Worm (Caenorhabditis elegans) whole organism, L4 larva: Measurements from ENCODE around the gene tyra-3.

Source experiments
- D1046.2 ChIP-seq: fragments of 200-800 bp; sonication (Bioruptor generic); IDR thresholded peaks from 2 replicates; pipeline ENCODE4 v1.3.6; 2022; ENCODE audit warnings: missing genetic modification characterization, missing compliant biosample characterization
- F10B5.3 ChIP-seq: sonication (generic microtip); optimal IDR thresholded peaks from 2 replicates; lab custom pipeline; 2016; ENCODE audit warnings: mild to moderate bottlenecking, missing genetic modification characterization, missing compliant biosample characterization
- F37D6.2 ChIP-seq: sonication (generic microtip); optimal IDR thresholded peaks from 2 replicates; lab custom pipeline; 2016; ENCODE audit warnings: mild to moderate bottlenecking, missing genetic modification characterization, missing compliant biosample characterization
- R02D3.7 ChIP-seq: fragments of 150-350 bp; sonication (generic microtip); optimal IDR thresholded peaks from 3 replicates; lab custom pipeline; 2014; ENCODE audit warnings: missing biosample characterization, missing genetic modification characterization
- T20F7.1 ChIP-seq: fragments of 200-800 bp; sonication (Bioruptor generic); optimal IDR thresholded peaks from 2 replicates; lab custom pipeline; 2018; ENCODE audit warnings: mild to moderate bottlenecking, missing genetic modification characterization, missing compliant biosample characterization
- Y105C5A.15 ChIP-seq: fragments of 200-800 bp; sonication (Bioruptor generic); IDR thresholded peaks from 2 replicates; pipeline ENCODE4 v1.3.6; 2022; ENCODE audit warnings: missing genetic modification characterization, missing compliant biosample characterization
- Y75B8A.6 ChIP-seq: fragments of 200-800 bp; sonication (Bioruptor generic); IDR thresholded peaks from 2 replicates; pipeline ENCODE4 v1.3.6; 2022; ENCODE audit warnings: missing genetic modification reagents, missing genetic modification characterization, missing compliant biosample characterization
- aha-1 ChIP-seq: fragments of 150-350 bp; peaks from one replicate; lab custom pipeline; 2014; ENCODE audit warnings: missing biosample characterization, missing genetic modification characterization
- ceh-44 ChIP-seq: fragments of 200-800 bp; sonication (Bioruptor generic); IDR thresholded peaks from 2 replicates; pipeline ENCODE4 v1.3.6; 2022; ENCODE audit warnings: missing genetic modification reagents, missing genetic modification characterization, missing compliant biosample characterization
- ces-1 ChIP-seq: fragments of 150-350 bp; sonication (generic microtip); optimal IDR thresholded peaks from 4 replicates; lab custom pipeline; 2014; ENCODE audit warnings: missing biosample characterization, missing genetic modification reagents, missing genetic modification characterization
- cey-2 ChIP-seq: sonication (generic microtip); optimal IDR thresholded peaks from 3 replicates; lab custom pipeline; 2017; ENCODE audit warnings: missing genetic modification characterization, mild to moderate bottlenecking, missing compliant biosample characterization, antibody characterized with exemption, borderline replicate concordance; ENCODE audit not compliant: insufficient read depth
- daf-8 ChIP-seq: fragments of 200-800 bp; sonication (Bioruptor generic); IDR thresholded peaks from 2 replicates; pipeline ENCODE4 v1.3.6; 2022; ENCODE audit warnings: missing genetic modification characterization, missing compliant biosample characterization
- dmd-6 ChIP-seq: fragments of 200-800 bp; sonication (Bioruptor generic); IDR thresholded peaks from 2 replicates; pipeline ENCODE4 v1.3.6; 2022; ENCODE audit warnings: missing genetic modification reagents, missing genetic modification characterization, missing compliant biosample characterization
- dmd-8 ChIP-seq: fragments of 200-800 bp; sonication (Bioruptor generic); IDR thresholded peaks from 2 replicates; pipeline ENCODE4 v1.3.6; 2022; ENCODE audit warnings: missing genetic modification characterization, missing compliant biosample characterization
- dve-1 ChIP-seq: sonication (generic microtip); optimal IDR thresholded peaks from 2 replicates; lab custom pipeline; 2017; ENCODE audit warnings: antibody characterized with exemption, mild to moderate bottlenecking, missing genetic modification characterization, missing compliant biosample characterization; ENCODE audit not compliant: insufficient read depth
- fkh-10 ChIP-seq: fragments of 150-350 bp; optimal IDR thresholded peaks from 2 replicates; lab custom pipeline; 2014; ENCODE audit warnings: missing biosample characterization, missing genetic modification reagents, missing genetic modification characterization
- hlh-30 ChIP-seq: sonication (generic microtip); optimal IDR thresholded peaks from 2 replicates; lab custom pipeline; 2017; ENCODE audit warnings: antibody characterized with exemption, mild to moderate bottlenecking, missing genetic modification characterization, missing compliant biosample characterization; ENCODE audit not compliant: insufficient read depth
- lim-7 ChIP-seq: fragments of 200-800 bp; sonication (Bioruptor generic); IDR thresholded peaks from 2 replicates; pipeline ENCODE4 v1.3.6; 2022; ENCODE audit warnings: missing genetic modification characterization, missing compliant biosample characterization
- lin-38 ChIP-seq: fragments of 200-800 bp; sonication (Bioruptor generic); IDR thresholded peaks from 2 replicates; pipeline ENCODE4 v1.3.6; 2022; ENCODE audit warnings: missing genetic modification reagents, missing genetic modification characterization, missing compliant biosample characterization
- lin-39 ChIP-seq: fragments of 150-350 bp; optimal IDR thresholded peaks from 2 replicates; lab custom pipeline; 2014; ENCODE audit warnings: missing biosample characterization, missing genetic modification reagents, missing genetic modification characterization
- lir-3 ChIP-seq: sonication (generic microtip); optimal IDR thresholded peaks from 2 replicates; lab custom pipeline; 2016; ENCODE audit warnings: mild to moderate bottlenecking, missing genetic modification characterization, missing compliant biosample characterization
- lsy-2 ChIP-seq, 2 experiments: fragments of 150-350 bp in 1 of 2; sonication (generic microtip) in 1 of 2; optimal IDR thresholded peaks; 2 replicates each; lab custom pipeline; 2014 to 2017; ENCODE audit warnings: missing biosample characterization in 2 of 2, missing genetic modification characterization in 2 of 2
- madf-5 ChIP-seq, 2 experiments: fragments of 200-800 bp; sonication (Bioruptor generic); IDR thresholded peaks; 2 replicates each; pipeline ENCODE4 v1.3.6; 2022; ENCODE audit warnings: missing compliant biosample characterization in 2 of 2, missing genetic modification characterization in 2 of 2
- mdl-1 ChIP-seq, 2 experiments: fragments of 150-350 bp in 1 of 2; sonication (generic microtip) in 1 of 2; optimal IDR thresholded peaks; 2 replicates each; lab custom pipeline; 2014 to 2017; ENCODE audit warnings: missing biosample characterization in 2 of 2, missing genetic modification characterization in 2 of 2
- nhr-11 ChIP-seq: fragments of 150-350 bp; optimal IDR thresholded peaks from 2 replicates; lab custom pipeline; 2014; ENCODE audit warnings: missing biosample characterization, missing genetic modification characterization
- nhr-237 ChIP-seq: sonication (generic microtip); optimal IDR thresholded peaks from 2 replicates; lab custom pipeline; 2017; ENCODE audit warnings: missing biosample characterization, missing genetic modification characterization
- nhr-25 ChIP-seq: sonication (generic microtip); optimal IDR thresholded peaks from 2 replicates; lab custom pipeline; 2017; ENCODE audit warnings: missing genetic modification characterization, mild to moderate bottlenecking, missing compliant biosample characterization, antibody characterized with exemption, moderate library complexity, borderline replicate concordance; ENCODE audit not compliant: insufficient read depth
- nhr-28 ChIP-seq: fragments of 150-350 bp; optimal IDR thresholded peaks from 2 replicates; lab custom pipeline; 2014; ENCODE audit warnings: missing biosample characterization, missing genetic modification characterization
- nhr-41 ChIP-seq: fragments of 200-800 bp; sonication (Bioruptor generic); IDR thresholded peaks from 2 replicates; pipeline ENCODE4 v1.3.6; 2022; ENCODE audit warnings: missing genetic modification reagents, missing genetic modification characterization, missing compliant biosample characterization
- nhr-42 ChIP-seq: fragments of 200-800 bp; sonication (Bioruptor generic); IDR thresholded peaks from 2 replicates; pipeline ENCODE4 v1.3.6; 2022; ENCODE audit warnings: missing genetic modification characterization, missing compliant biosample characterization
- nhr-48 ChIP-seq: sonication (generic microtip); optimal IDR thresholded peaks from 2 replicates; lab custom pipeline; 2016; ENCODE audit warnings: mild to moderate bottlenecking, missing genetic modification characterization, missing compliant biosample characterization
- nhr-6 ChIP-seq: fragments of 150-350 bp; optimal IDR thresholded peaks from 2 replicates; lab custom pipeline; 2014; ENCODE audit warnings: missing biosample characterization, missing genetic modification characterization
- pha-4 ChIP-seq, 2 experiments: fragments of 150-350 bp in 1 of 2; fragments of 200-800 bp in 1 of 2; sonication (Bioruptor generic) in 1 of 2; IDR thresholded peaks in 1 of 2; optimal IDR thresholded peaks in 1 of 2; 2 replicates each; pipeline versions ENCODE4 v1.3.6 to Lab custom; 2014 to 2022; ENCODE audit warnings: missing genetic modification characterization in 2 of 2, missing genetic modification reagents in 2 of 2, missing biosample characterization in 1 of 2, missing compliant biosample characterization in 1 of 2
- saeg-2 ChIP-seq: fragments of 200-800 bp; sonication (Bioruptor generic); IDR thresholded peaks from 2 replicates; pipeline ENCODE4 v1.3.6; 2022; ENCODE audit warnings: missing genetic modification reagents, missing genetic modification characterization, missing compliant biosample characterization
- skn-1 ChIP-seq: fragments of 150-350 bp; optimal IDR thresholded peaks from 2 replicates; lab custom pipeline; 2014; ENCODE audit warnings: missing biosample characterization, missing genetic modification characterization
- tra-1 ChIP-seq: fragments of 200-800 bp; sonication (Bioruptor generic); IDR thresholded peaks from 2 replicates; pipeline ENCODE4 v1.3.6; 2022; ENCODE audit warnings: missing genetic modification reagents, missing genetic modification characterization, missing compliant biosample characterization
- unc-39 ChIP-seq: sonication (generic microtip); optimal IDR thresholded peaks from 2 replicates; lab custom pipeline; 2017; ENCODE audit warnings: missing biosample characterization, missing genetic modification characterization
- unc-62 ChIP-seq, 3 experiments: fragments of 150-350 bp in 1 of 3; sonication (generic microtip); optimal IDR thresholded peaks in 2 of 3; peaks in 1 of 3; 1 replicate in 1 of 3; 2 replicates in 2 of 3; lab custom pipeline; 2014 to 2017; ENCODE audit warnings: missing biosample characterization in 3 of 3, missing genetic modification characterization in 3 of 3, missing genetic modification reagents in 3 of 3, missing genotype in 1 of 3
- zfp-2 ChIP-seq: sonication (generic microtip); optimal IDR thresholded peaks from 2 replicates; lab custom pipeline; 2016; ENCODE audit warnings: mild to moderate bottlenecking, missing genetic modification characterization, missing compliant biosample characterization
- zip-2 ChIP-seq: fragments of 150-350 bp; optimal IDR thresholded peaks from 2 replicates; lab custom pipeline; 2014; ENCODE audit warnings: missing biosample characterization, missing genetic modification characterization

tyra-3 gene

DNA sequence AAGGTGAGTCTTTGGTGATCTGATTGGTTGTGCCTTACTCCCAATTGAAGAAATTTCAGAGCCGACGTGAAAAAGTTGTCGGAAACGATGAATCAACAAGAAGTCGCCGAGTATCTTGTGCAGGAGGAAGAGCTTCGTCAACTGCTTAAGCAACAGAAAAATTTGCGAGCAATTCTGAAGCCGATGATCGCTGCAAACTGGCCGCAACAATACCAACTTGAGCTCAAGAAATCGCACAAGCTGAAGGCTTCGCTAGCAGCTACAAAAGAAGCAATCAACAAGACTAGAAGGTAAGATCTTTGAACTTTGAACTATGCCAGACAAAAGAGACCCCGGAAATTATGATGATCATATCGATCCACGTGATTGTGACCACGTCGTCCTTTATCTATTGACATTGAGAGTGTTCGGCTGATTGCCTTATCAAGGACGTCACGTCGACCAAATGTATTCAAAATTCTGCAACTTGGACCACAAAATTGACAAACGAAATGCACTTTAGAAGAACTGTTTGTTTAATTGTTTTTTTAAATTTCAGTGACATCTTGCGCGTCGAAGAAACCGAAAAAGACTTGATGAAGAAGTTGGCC lies 36.5 kb upstream of the tyra-3 start:
- TF ChIP-seq dmd-6 (peak; percentile 28; the same call in 1 of the 2 replicates), lim-7 (GFP tag; lab: Robert Waterston, UW) (no peak), dmd-8 (GFP tag; lab: Robert Waterston, UW) (no peak), R02D3.7 (tag; lab: Kevin White, UChicago) (no peak), aha-1 (tag; lab: Kevin White, UChicago) (peak; percentile 34), nhr-48 (tag; lab: Kevin White, UChicago) (no peak), saeg-2 (GFP tag; lab: Robert Waterston, UW) (no peak), unc-62 (GFP tag; optimal IDR thresholded peaks at IDR 0.05 in 1 of 2; lab: Kevin White, UChicago) (peak in 1 of 2 experiments; percentile 22), unc-62 (tag; optimal IDR thresholded peaks at IDR 0.05; lab: Kevin White, UChicago) (no peak), hlh-30 (tag; lab: Kevin White, UChicago) (peak; percentile 42), mdl-1 (tag; optimal IDR thresholded peaks at IDR 0.05; lab: Kevin White, UChicago) (no peak), dve-1 (tag; lab: Kevin White, UChicago) (peak; percentile 35), nhr-237 (tag; lab: Kevin White, UChicago) (no peak), lsy-2 (tag; optimal IDR thresholded peaks at IDR 0.05; lab: Kevin White, UChicago) (no peak)

DNA sequence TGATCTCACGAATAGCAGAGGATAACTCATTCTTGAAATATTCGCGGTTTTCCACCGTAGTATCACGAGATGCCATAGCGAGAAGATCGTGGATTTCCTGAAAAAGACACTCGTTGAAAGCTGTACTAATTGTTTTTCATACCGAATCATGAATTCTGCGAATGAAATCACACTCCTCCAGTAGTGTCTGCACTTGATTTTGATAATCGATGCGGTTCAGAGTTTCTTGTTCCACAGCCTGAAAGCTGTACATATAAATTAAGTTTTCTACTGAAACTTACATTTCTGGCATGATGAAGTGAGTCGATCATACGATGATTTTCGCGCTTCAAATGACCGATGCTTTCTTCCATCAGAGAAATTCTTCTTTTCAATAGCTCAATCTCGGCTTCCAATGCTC lies 33.4 kb upstream of the tyra-3 start:
- no peak for TF ChIP-seq Y105C5A.15 (GFP tag; lab: Robert Waterston, UW)
- TF ChIP-seq hlh-30 (tag; lab: Kevin White, UChicago), result no peak
- no peak for TF ChIP-seq Y75B8A.6 (GFP tag; lab: Robert Waterston, UW)
- TF ChIP-seq ceh-44 (GFP tag; lab: Robert Waterston, UW), result no peak
- TF ChIP-seq unc-62 (GFP tag; optimal IDR thresholded peaks at IDR 0.05 in 1 of 2; lab: Kevin White, UChicago), result peak in 1 of 2 experiments; percentile 81
- no peak for TF ChIP-seq unc-62 (tag; optimal IDR thresholded peaks at IDR 0.05; lab: Kevin White, UChicago)
- no peak for TF ChIP-seq unc-39 (tag; lab: Kevin White, UChicago)

DNA sequence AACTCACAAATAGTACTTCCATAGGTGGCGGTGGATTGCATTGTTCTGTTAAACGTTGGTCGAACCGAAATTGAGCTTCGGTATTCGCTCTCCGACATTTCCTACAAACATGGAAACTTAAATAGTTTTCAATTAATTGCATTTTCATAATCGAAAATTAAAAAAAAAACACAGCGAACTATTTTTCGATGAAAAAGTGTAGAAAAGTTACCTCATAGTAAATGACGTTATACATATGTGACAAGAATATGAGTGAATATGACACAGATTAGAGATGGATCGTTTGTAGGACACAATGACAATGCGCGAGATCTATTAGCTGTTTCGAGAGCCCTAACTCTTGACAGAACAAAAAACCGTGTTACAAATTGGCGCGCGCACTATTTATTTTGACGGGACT lies 32.0 kb upstream of the tyra-3 start, which contains the start of gene ifa-4:
ifa-4 (minus strand) TSS at position 101 of the 400 bp plus-strand sequence.
- TF ChIP-seq nhr-41 (GFP tag; lab: Robert Waterston, UW), result no peak

DNA sequence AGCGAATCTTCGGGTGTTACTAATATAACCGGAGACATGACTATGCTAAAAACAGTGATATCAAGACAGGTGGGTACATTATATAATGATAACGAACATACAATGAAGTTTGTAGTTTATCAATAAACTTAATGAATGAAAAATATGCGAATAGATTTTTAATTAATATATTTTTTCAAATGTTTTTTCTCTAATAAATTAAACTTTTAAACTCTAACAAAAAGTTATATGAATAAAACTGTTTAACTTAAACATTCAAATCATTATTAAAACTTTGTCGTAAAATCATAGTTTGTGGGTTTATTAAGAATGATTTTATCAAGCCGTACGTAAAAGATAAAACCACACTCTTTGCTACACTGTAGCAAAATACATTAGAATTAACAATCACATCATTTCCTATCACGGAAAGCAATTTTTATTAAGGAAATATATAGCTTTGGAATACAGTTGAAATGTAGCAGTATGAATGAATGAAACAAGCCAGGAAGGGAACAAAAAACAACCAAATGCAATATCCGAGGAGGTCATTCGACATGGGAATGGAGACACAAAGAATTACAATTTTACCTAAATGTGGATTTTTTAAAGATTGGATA lies 26.8 kb upstream of the tyra-3 start, which contains the start of gene K05B2.4:
K05B2.4 (minus strand) TSS at position 51 of the 599 bp plus-strand sequence.
- TF ChIP-seq zfp-2 (tag; lab: Kevin White, UChicago), result no peak
- TF ChIP-seq T20F7.1 (GFP tag; lab: Kevin White, UChicago), result no peak
- TF ChIP-seq tra-1 (GFP tag; lab: Robert Waterston, UW), result no peak
- no peak for TF ChIP-seq madf-5 (GFP tag; IDR thresholded peaks at IDR 0.05; lab: Robert Waterston, UW)
- no peak for TF ChIP-seq nhr-6 (tag; lab: Kevin White, UChicago)
- TF ChIP-seq zip-2 (tag; lab: Kevin White, UChicago), result no peak
- TF ChIP-seq D1046.2 (GFP tag; lab: Robert Waterston, UW), result no peak
- no peak for TF ChIP-seq nhr-42 (GFP tag; lab: Robert Waterston, UW)
- no peak for TF ChIP-seq fkh-10 (GFP tag; lab: Kevin White, UChicago)
- no peak for TF ChIP-seq F37D6.2 (tag; lab: Kevin White, UChicago)
- TF ChIP-seq lin-38 (GFP tag; lab: Robert Waterston, UW), result no peak

DNA sequence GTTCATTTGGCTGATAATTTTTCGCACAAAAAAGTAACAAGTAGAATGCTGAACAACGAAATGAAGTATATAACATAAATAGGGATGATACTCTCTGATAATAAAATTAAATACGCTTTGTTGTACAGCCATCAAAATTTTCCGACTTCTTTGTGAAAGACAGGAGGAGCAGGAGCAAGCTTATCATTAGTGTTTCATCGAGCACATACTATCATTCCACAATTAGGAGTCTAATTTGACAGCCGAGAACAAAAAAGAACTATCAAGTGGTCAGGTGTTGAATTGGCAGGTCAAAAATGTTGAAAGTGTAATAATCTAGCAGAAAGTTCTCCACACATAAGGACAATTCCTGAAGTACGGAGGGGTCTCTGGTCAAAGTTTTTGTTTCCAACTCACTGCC lies 19.7 kb upstream of the tyra-3 start:
- TF ChIP-seq daf-8 (no peak), dve-1 (tag; lab: Kevin White, UChicago) (peak; percentile 42), F10B5.3 (tag; lab: Kevin White, UChicago) (no peak), nhr-11 (tag; lab: Kevin White, UChicago) (no peak), nhr-28 (tag; lab: Kevin White, UChicago) (peak; percentile 10), dmd-6 (peak; percentile 61), lir-3 (tag; lab: Kevin White, UChicago) (no peak), madf-5 (GFP tag; IDR thresholded peaks at IDR 0.05; lab: Robert Waterston, UW) (no peak), zip-2 (tag; lab: Kevin White, UChicago) (no peak), ces-1 (no peak), lin-39 (no peak), tra-1 (GFP tag; lab: Robert Waterston, UW) (no peak), cey-2 (tag; lab: Kevin White, UChicago) (no peak), nhr-25 (no peak), pha-4 (GFP tag; IDR thresholded peaks at IDR 0.05; lab: Robert Waterston, UW) (no peak), pha-4 (tag; optimal IDR thresholded peaks at IDR 0.05; lab: Kevin White, UChicago) (no peak), skn-1 (tag; lab: Kevin White, UChicago) (no peak)
